Worm (Caenorhabditis elegans) whole organism, midembryonic: ENCODE data around the gene ndua-5.

Experiments used
- T22C8.4 ChIP-seq: fragments of 200-800 bp; sonication (Bioruptor generic); IDR thresholded peaks from 2 replicates; pipeline ENCODE4 v1.3.6; 2022; ENCODE audit warnings: missing genetic modification characterization, missing compliant biosample characterization
- cog-1 ChIP-seq: sonication (generic microtip); optimal IDR thresholded peaks from 2 replicates; lab custom pipeline; 2016; ENCODE audit warnings: missing genetic modification characterization, missing compliant biosample characterization
- flt-1 ChIP-seq: fragments of 200-800 bp; sonication (Bioruptor generic); IDR thresholded peaks from 2 replicates; pipeline ENCODE4 v1.3.6; 2022; ENCODE audit warnings: missing genetic modification characterization, missing compliant biosample characterization
- klf-2 ChIP-seq: fragments of 200-800 bp; sonication (Bioruptor generic); conservative IDR thresholded peaks from 2 replicates; pipeline ENCODE4 v1.3.6; 2022; ENCODE audit warnings: missing genetic modification reagents, missing genetic modification characterization, missing compliant biosample characterization
- med-1 ChIP-seq: sonication (generic microtip); optimal IDR thresholded peaks from 2 replicates; lab custom pipeline; 2017; ENCODE audit warnings: missing genetic modification characterization, mild to moderate bottlenecking, missing compliant biosample characterization, antibody characterized with exemption, missing genetic modification reagents; ENCODE audit not compliant: insufficient read depth
- ref-1 ChIP-seq: fragments of 200-800 bp; sonication (Bioruptor generic); conservative IDR thresholded peaks from 2 replicates; pipeline ENCODE4 v1.3.6; 2022; ENCODE audit warnings: missing genetic modification reagents, missing genetic modification characterization, missing compliant biosample characterization
- tab-1 ChIP-seq: fragments of 200-800 bp; sonication (Bioruptor generic); IDR thresholded peaks from 2 replicates; pipeline ENCODE4 v1.3.6; 2022; ENCODE audit warnings: missing genetic modification characterization, missing compliant biosample characterization
- ztf-23 ChIP-seq: fragments of 200-800 bp; sonication (Bioruptor generic); IDR thresholded peaks from 2 replicates; pipeline ENCODE4 v1.3.6; 2022; ENCODE audit warnings: missing genetic modification reagents, missing genetic modification characterization, missing compliant biosample characterization
- ztf-29 ChIP-seq: fragments of 200-800 bp; sonication (Bioruptor generic); IDR thresholded peaks from 2 replicates; pipeline ENCODE4 v1.3.6; 2022; ENCODE audit warnings: missing genetic modification reagents, missing genetic modification characterization, missing compliant biosample characterization

The ndua-5 gene

ce11 chrIV:9514132-9514531 is 10.6 kb downstream of the ndua-5 start:
- no peak for TF ChIP-seq ztf-29 (GFP tag; lab: Robert Waterston, UW)
- no peak for TF ChIP-seq med-1 (GFP tag; lab: Kevin White, UChicago)
- TF ChIP-seq cog-1: no peak
- no peak for TF ChIP-seq flt-1

- no peak for TF ChIP-seq ztf-23 (GFP tag; lab: Robert Waterston, UW)
- no peak for TF ChIP-seq cog-1
- TF ChIP-seq T22C8.4 (GFP tag; lab: Robert Waterston, UW): no peak
- no peak for TF ChIP-seq med-1 (GFP tag; lab: Kevin White, UChicago)
- TF ChIP-seq flt-1: no peak
- no peak for TF ChIP-seq klf-2 (GFP tag; lab: Robert Waterston, UW)
Measured at ce11 chrIV:9513360-9513777, 11.3 kb downstream of the ndua-5 start.

ce11 chrIV:9512836-9513235 is 11.9 kb downstream of the ndua-5 start, which contains the start of gene C33A12.3:
Gene C33A12.3 (minus strand): TSS chrIV:9513002.
- no peak for TF ChIP-seq klf-2 (GFP tag; lab: Robert Waterston, UW)
- TF ChIP-seq cog-1: no peak

- no peak for TF ChIP-seq med-1 (GFP tag; lab: Kevin White, UChicago)
- TF ChIP-seq T22C8.4 (GFP tag; lab: Robert Waterston, UW): no peak
- TF ChIP-seq klf-2 (GFP tag; lab: Robert Waterston, UW): no peak
- TF ChIP-seq ref-1 (GFP tag; lab: Robert Waterston, UW): no peak
- TF ChIP-seq ztf-23 (GFP tag; lab: Robert Waterston, UW): no peak
- TF ChIP-seq cog-1: no peak
- no peak for TF ChIP-seq tab-1
- no peak for TF ChIP-seq flt-1
- TF ChIP-seq ztf-29 (GFP tag; lab: Robert Waterston, UW): no peak
Measured at ce11 chrIV:9511640-9512039, 13.1 kb downstream of the ndua-5 start.

ce11 chrIV:9511221-9511638 is 13.5 kb downstream of the ndua-5 start:
- TF ChIP-seq T22C8.4 (GFP tag; lab: Robert Waterston, UW) (no peak), ztf-29 (GFP tag; lab: Robert Waterston, UW) (no peak), tab-1 (no peak), ztf-23 (GFP tag; lab: Robert Waterston, UW) (no peak), ref-1 (GFP tag; lab: Robert Waterston, UW) (no peak), med-1 (GFP tag; lab: Kevin White, UChicago) (no peak), klf-2 (GFP tag; lab: Robert Waterston, UW) (no peak), cog-1 (no peak)

ce11 chrIV:9510439-9510838 is 14.3 kb downstream of the ndua-5 start, which contains the start of gene C33A12.4:
Gene C33A12.4 (minus strand): TSS chrIV:9510569.
- TF ChIP-seq T22C8.4 (GFP tag; lab: Robert Waterston, UW): no peak
- no peak for TF ChIP-seq tab-1
- no peak for TF ChIP-seq cog-1
- TF ChIP-seq klf-2 (GFP tag; lab: Robert Waterston, UW): no peak
- TF ChIP-seq ref-1 (GFP tag; lab: Robert Waterston, UW): no peak
- TF ChIP-seq ztf-23 (GFP tag; lab: Robert Waterston, UW): no peak
- TF ChIP-seq ztf-29 (GFP tag; lab: Robert Waterston, UW): no peak
- no peak for TF ChIP-seq flt-1
- no peak for TF ChIP-seq med-1 (GFP tag; lab: Kevin White, UChicago)

ce11 chrIV:9508612-9509011 is 16.1 kb downstream of the ndua-5 start, which contains the start of gene ethe-1:
Gene ethe-1 (minus strand): TSS chrIV:9508761.
- TF ChIP-seq cog-1 (no peak), T22C8.4 (GFP tag; lab: Robert Waterston, UW) (no peak), klf-2 (GFP tag; lab: Robert Waterston, UW) (no peak), flt-1 (no peak), med-1 (GFP tag; lab: Kevin White, UChicago) (no peak), tab-1 (no peak), ref-1 (GFP tag; lab: Robert Waterston, UW) (no peak), ztf-23 (GFP tag; lab: Robert Waterston, UW) (no peak)

- TF ChIP-seq ref-1 (GFP tag; lab: Robert Waterston, UW) (no peak), T22C8.4 (GFP tag; lab: Robert Waterston, UW) (no peak), ztf-29 (GFP tag; lab: Robert Waterston, UW) (no peak), klf-2 (GFP tag; lab: Robert Waterston, UW) (no peak), flt-1 (no peak), ztf-23 (GFP tag; lab: Robert Waterston, UW) (no peak), cog-1 (no peak), tab-1 (no peak), med-1 (GFP tag; lab: Kevin White, UChicago) (no peak)
Measured at ce11 chrIV:9506251-9506650, 18.4 kb downstream of the ndua-5 start, which contains the start of gene ttr-9. Gene ttr-9 (minus strand): TSS chrIV:9506351.

ce11 chrIV:9500100-9500499 is 24.6 kb downstream of the ndua-5 start, which contains the start of gene ugt-21:
Gene ugt-21 (plus strand): TSS chrIV:9500311.
- no peak for TF ChIP-seq cog-1
- TF ChIP-seq flt-1: no peak
- TF ChIP-seq tab-1: no peak
- TF ChIP-seq ztf-29 (GFP tag; lab: Robert Waterston, UW): no peak
- no peak for TF ChIP-seq klf-2 (GFP tag; lab: Robert Waterston, UW)
- TF ChIP-seq med-1 (GFP tag; lab: Kevin White, UChicago): no peak
- TF ChIP-seq ztf-23 (GFP tag; lab: Robert Waterston, UW): no peak
- no peak for TF ChIP-seq ref-1 (GFP tag; lab: Robert Waterston, UW)
- TF ChIP-seq T22C8.4 (GFP tag; lab: Robert Waterston, UW): no peak

- TF ChIP-seq T22C8.4 (GFP tag; lab: Robert Waterston, UW) (no peak), tab-1 (no peak), ztf-29 (GFP tag; lab: Robert Waterston, UW) (no peak), cog-1 (no peak), med-1 (GFP tag; lab: Kevin White, UChicago) (no peak), klf-2 (GFP tag; lab: Robert Waterston, UW) (no peak), flt-1 (no peak), ztf-23 (GFP tag; lab: Robert Waterston, UW) (no peak), ref-1 (GFP tag; lab: Robert Waterston, UW) (no peak)
Measured at ce11 chrIV:9499636-9500035, 25.1 kb downstream of the ndua-5 start.
